Worm (Caenorhabditis elegans) whole organism, late embryonic: ENCODE results near the gene srt-36.
"Not testable (repeated sequence)": the region's sequence is repeated elsewhere in the genome, so short reads cannot be mapped to it uniquely, and the experiment has no call there.

ENCODE experiments used
- C08G9.2 ChIP-seq: sonication (generic microtip); optimal IDR thresholded peaks from 2 replicates; lab custom pipeline; 2016; ENCODE audit warnings: mild to moderate bottlenecking, missing genetic modification characterization, moderate library complexity, missing compliant biosample characterization
- C38D4.7 ChIP-seq: fragments of 200-800 bp; sonication (Bioruptor generic); optimal IDR thresholded peaks from 2 replicates; lab custom pipeline; 2018; ENCODE audit warnings: mild to moderate bottlenecking, missing genetic modification characterization, moderate library complexity, missing compliant biosample characterization
- T23F11.4 ChIP-seq: fragments of 200-800 bp; sonication (Bioruptor generic); optimal IDR thresholded peaks from 2 replicates; lab custom pipeline; 2018; ENCODE audit warnings: mild to moderate bottlenecking, missing genetic modification characterization, missing compliant biosample characterization
- ahr-1 ChIP-seq: sonication (generic microtip); optimal IDR thresholded peaks from 2 replicates; lab custom pipeline; 2016; ENCODE audit warnings: missing genetic modification characterization, missing compliant biosample characterization
- ama-1 ChIP-seq: fragments of 150-350 bp; optimal IDR thresholded peaks from 2 replicates; lab custom pipeline; 2014
- ceh-18 ChIP-seq: sonication (generic microtip); optimal IDR thresholded peaks from 2 replicates; lab custom pipeline; 2016; ENCODE audit warnings: missing genetic modification characterization, missing compliant biosample characterization
- ceh-2 ChIP-seq: sonication (generic microtip); optimal IDR thresholded peaks from 2 replicates; lab custom pipeline; 2016; ENCODE audit warnings: missing genotype, missing genetic modification characterization, missing compliant biosample characterization
- ceh-22 ChIP-seq: sonication (generic microtip); optimal IDR thresholded peaks from 2 replicates; lab custom pipeline; 2017; ENCODE audit warnings: missing biosample characterization, missing genetic modification characterization
- ceh-24 ChIP-seq: sonication (generic microtip); optimal IDR thresholded peaks from 2 replicates; lab custom pipeline; 2016; ENCODE audit warnings: mild to moderate bottlenecking, missing genetic modification characterization, missing compliant biosample characterization
- ceh-31 ChIP-seq: sonication (generic microtip); optimal IDR thresholded peaks from 2 replicates; lab custom pipeline; 2016; ENCODE audit warnings: missing genetic modification characterization, missing compliant biosample characterization
- ceh-34 ChIP-seq: sonication (generic microtip); optimal IDR thresholded peaks from 2 replicates; lab custom pipeline; 2016; ENCODE audit warnings: mild to moderate bottlenecking, missing genetic modification characterization, missing compliant biosample characterization
- ceh-45 ChIP-seq: fragments of 200-800 bp; sonication (Bioruptor generic); IDR thresholded peaks from 2 replicates; pipeline ENCODE4 v1.3.6; 2022; ENCODE audit warnings: missing genetic modification reagents, missing genetic modification characterization, missing compliant biosample characterization
- ceh-48 ChIP-seq: sonication (generic microtip); optimal IDR thresholded peaks from 2 replicates; lab custom pipeline; 2016; ENCODE audit warnings: missing genetic modification characterization, inconsistent platforms, missing compliant biosample characterization
- ceh-9 ChIP-seq: sonication (generic microtip); optimal IDR thresholded peaks from 2 replicates; lab custom pipeline; 2016; ENCODE audit warnings: mild to moderate bottlenecking, missing genetic modification characterization, inconsistent platforms, missing compliant biosample characterization
- elt-2 ChIP-seq: sonication (generic microtip); optimal IDR thresholded peaks from 2 replicates; lab custom pipeline; 2016; ENCODE audit warnings: missing genetic modification reagents, missing genetic modification characterization, missing compliant biosample characterization
- elt-4 ChIP-seq: sonication (generic microtip); optimal IDR thresholded peaks from 2 replicates; lab custom pipeline; 2016; ENCODE audit warnings: missing genetic modification characterization, missing compliant biosample characterization
- ets-4 ChIP-seq: sonication (generic microtip); optimal IDR thresholded peaks from 2 replicates; lab custom pipeline; 2016; ENCODE audit warnings: missing genetic modification characterization, missing compliant biosample characterization
- eyg-1 ChIP-seq: sonication (generic microtip); optimal IDR thresholded peaks from 2 replicates; lab custom pipeline; 2016; ENCODE audit warnings: missing genotype, missing genetic modification characterization, missing compliant biosample characterization
- fkh-10 ChIP-seq: fragments of 150-350 bp; optimal IDR thresholded peaks from 2 replicates; lab custom pipeline; 2014; ENCODE audit warnings: missing biosample characterization, missing genetic modification reagents, missing genetic modification characterization
- fkh-6 ChIP-seq: sonication (generic microtip); optimal IDR thresholded peaks from 2 replicates; lab custom pipeline; 2016; ENCODE audit warnings: missing genetic modification characterization, missing compliant biosample characterization
- hlh-30 ChIP-seq: sonication (generic microtip); optimal IDR thresholded peaks from 2 replicates; lab custom pipeline; 2017; ENCODE audit warnings: antibody characterized with exemption, missing genetic modification characterization, missing compliant biosample characterization; ENCODE audit not compliant: insufficient read depth
- hlh-6 ChIP-seq: sonication (generic microtip); optimal IDR thresholded peaks from 2 replicates; lab custom pipeline; 2016; ENCODE audit warnings: missing genotype, missing genetic modification characterization, missing compliant biosample characterization
- lim-6 ChIP-seq: sonication (generic microtip); optimal IDR thresholded peaks from 2 replicates; lab custom pipeline; 2016; ENCODE audit warnings: missing genetic modification characterization, missing compliant biosample characterization
- madf-2 ChIP-seq: sonication (generic microtip); optimal IDR thresholded peaks from 2 replicates; lab custom pipeline; 2017; ENCODE audit warnings: missing genetic modification characterization, missing compliant biosample characterization
- nhr-232 ChIP-seq: sonication (generic microtip); optimal IDR thresholded peaks from 2 replicates; lab custom pipeline; 2016; ENCODE audit warnings: missing genetic modification characterization, missing compliant biosample characterization
- npax-4 ChIP-seq: sonication (generic microtip); optimal IDR thresholded peaks from 2 replicates; lab custom pipeline; 2016; ENCODE audit warnings: missing genetic modification characterization, missing compliant biosample characterization
- pat-9 ChIP-seq: fragments of 200-800 bp; sonication (Bioruptor generic); optimal IDR thresholded peaks from 2 replicates; lab custom pipeline; 2018; ENCODE audit warnings: mild to moderate bottlenecking, missing genetic modification characterization, moderate library complexity, missing compliant biosample characterization
- pax-1 ChIP-seq: fragments of 150-350 bp; optimal IDR thresholded peaks from 2 replicates; lab custom pipeline; 2014; ENCODE audit warnings: missing biosample characterization, missing genetic modification characterization
- pros-1 ChIP-seq: fragments of 150-350 bp; optimal IDR thresholded peaks from 2 replicates; lab custom pipeline; 2014; ENCODE audit warnings: missing biosample characterization, missing genetic modification reagents, missing genetic modification characterization
- rnt-1 ChIP-seq: sonication (generic microtip); optimal IDR thresholded peaks from 2 replicates; lab custom pipeline; 2016; ENCODE audit warnings: missing genetic modification characterization, missing compliant biosample characterization
- sdc-2 ChIP-seq: sonication (generic microtip); optimal IDR thresholded peaks from 2 replicates; lab custom pipeline; 2016; ENCODE audit warnings: missing genotype, missing genetic modification characterization, missing compliant biosample characterization
- sox-2 ChIP-seq: fragments of 200-800 bp; sonication (Bioruptor generic); IDR thresholded peaks from 2 replicates; pipeline ENCODE4 v1.3.6; 2022; ENCODE audit warnings: missing genetic modification reagents, missing genetic modification characterization, missing compliant biosample characterization
- syd-9 ChIP-seq: sonication (generic microtip); optimal IDR thresholded peaks from 2 replicates; lab custom pipeline; 2016; ENCODE audit warnings: mild to moderate bottlenecking, missing genetic modification characterization, moderate library complexity, missing compliant biosample characterization
- tbx-2 ChIP-seq: sonication (generic microtip); optimal IDR thresholded peaks from 2 replicates; lab custom pipeline; 2016; ENCODE audit warnings: missing genetic modification characterization, missing compliant biosample characterization
- zip-5 ChIP-seq: sonication (generic microtip); optimal IDR thresholded peaks from 2 replicates; lab custom pipeline; 2016; ENCODE audit warnings: missing genetic modification characterization, missing compliant biosample characterization
- ztf-16 ChIP-seq: sonication (generic microtip); optimal IDR thresholded peaks from 2 replicates; lab custom pipeline; 2017; ENCODE audit warnings: missing genetic modification characterization, missing compliant biosample characterization

srt-36 gene

ce11 chrV:4268213-4268612, at the start of gene srt-36:
Gene srt-36 (minus strand): TSS chrV:4268313.
- TF ChIP-seq sox-2; hlh-6 (tag; lab: Kevin White, UChicago); ceh-22 (tag; lab: Kevin White, UChicago): not testable (repeated sequence)

DNA sequence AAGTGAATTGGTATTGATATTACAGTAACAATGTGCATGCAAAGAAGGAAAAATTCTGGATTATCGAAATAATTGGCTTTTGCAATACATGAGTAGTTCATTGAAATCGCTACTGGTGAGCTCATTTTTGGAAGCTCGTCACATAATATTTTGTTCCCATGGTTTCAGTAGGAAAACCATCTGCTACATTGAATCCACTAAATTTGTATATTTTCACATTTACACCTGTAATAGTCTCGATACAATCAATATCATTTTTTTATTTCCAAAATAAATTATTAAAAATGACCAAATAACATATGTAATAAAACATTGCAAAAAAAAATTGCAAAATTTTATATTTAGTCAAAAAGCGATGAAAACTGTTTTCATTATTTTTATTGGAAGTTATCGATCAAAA, 46.9 kb upstream of the srt-36 start, which contains the start of gene srh-192:
Gene srh-192, minus strand, starts transcription at position 101 of the 400 bp plus-strand sequence.
- no peak for TF ChIP-seq sdc-2 (tag; lab: Kevin White, UChicago)

DNA sequence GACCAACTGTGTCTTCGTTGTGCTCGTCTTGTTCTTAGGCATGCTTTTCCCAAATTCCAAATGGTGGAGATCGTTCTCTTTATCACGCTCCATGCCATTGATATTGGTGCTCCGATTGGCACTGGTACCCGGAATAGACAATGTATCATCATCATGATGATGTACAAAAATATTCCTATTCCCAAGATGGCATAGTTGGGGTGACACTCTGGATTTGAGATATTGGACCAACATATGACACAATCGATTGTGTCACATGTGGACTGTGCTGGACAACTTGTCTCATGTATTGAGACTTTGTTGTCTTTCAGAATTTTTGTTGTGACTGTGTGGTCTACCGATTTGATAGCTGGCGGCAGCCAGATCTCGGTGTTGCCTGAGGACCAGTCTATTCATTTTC, 36.1 kb upstream of the srt-36 start:
- TF ChIP-seq C08G9.2 (no peak), ets-4 (tag; lab: Kevin White, UChicago) (no peak), C38D4.7 (GFP tag; lab: Kevin White, UChicago) (no peak), hlh-30 (no peak)

- no peak for TF ChIP-seq ama-1 (lab: Kevin White, UChicago)
- TF ChIP-seq C08G9.2: no peak
- TF ChIP-seq pat-9 (tag; lab: Kevin White, UChicago): no peak
- TF ChIP-seq ahr-1: no peak
- TF ChIP-seq ceh-48 (tag; lab: Kevin White, UChicago): no peak
- TF ChIP-seq zip-5 (tag; lab: Kevin White, UChicago): no peak
- TF ChIP-seq tbx-2 (tag; lab: Kevin White, UChicago): no peak
- no peak for TF ChIP-seq sdc-2 (tag; lab: Kevin White, UChicago)
- no peak for TF ChIP-seq ceh-22 (tag; lab: Kevin White, UChicago)
- TF ChIP-seq pros-1 (tag; lab: Kevin White, UChicago): no peak
- TF ChIP-seq fkh-10 (GFP tag; lab: Kevin White, UChicago): no peak
- TF ChIP-seq C38D4.7 (GFP tag; lab: Kevin White, UChicago): no peak
- no peak for TF ChIP-seq pax-1 (tag; lab: Kevin White, UChicago)
- no peak for TF ChIP-seq madf-2
- no peak for TF ChIP-seq ceh-18 (tag; lab: Kevin White, UChicago)
- TF ChIP-seq eyg-1 (tag; lab: Kevin White, UChicago): no peak
- TF ChIP-seq rnt-1 (tag; lab: Kevin White, UChicago): no peak
- TF ChIP-seq ceh-34: no peak
- TF ChIP-seq ceh-2 (tag; lab: Kevin White, UChicago): no peak
Observed at ce11 chrV:4303793-4304192, 35.7 kb upstream of the srt-36 start.

DNA sequence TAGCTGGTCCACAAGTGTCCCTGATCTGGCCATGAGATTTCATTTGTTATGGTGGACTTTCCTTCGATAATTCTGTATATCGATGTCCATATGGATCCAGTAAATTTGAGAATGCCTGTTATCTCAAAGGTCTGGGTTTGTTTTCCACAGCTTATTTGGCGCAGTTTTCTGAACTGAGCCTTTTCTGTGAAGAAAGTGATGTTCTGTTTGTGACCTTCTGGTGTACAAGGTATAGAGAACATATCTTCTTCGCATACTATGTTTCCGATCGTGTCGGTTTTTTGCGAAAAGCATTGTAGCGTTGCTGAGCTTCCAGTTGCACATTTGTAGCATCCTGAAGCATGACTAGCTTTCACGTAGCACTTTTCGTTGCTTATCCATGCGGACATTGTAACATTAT, 34.7 kb upstream of the srt-36 start:
- TF ChIP-seq ets-4 (tag; lab: Kevin White, UChicago): no peak
- no peak for TF ChIP-seq tbx-2 (tag; lab: Kevin White, UChicago)
- TF ChIP-seq hlh-30: no peak
- no peak for TF ChIP-seq elt-4 (tag; lab: Kevin White, UChicago)
- no peak for TF ChIP-seq ceh-31 (tag; lab: Kevin White, UChicago)
- TF ChIP-seq fkh-6: no peak
- no peak for TF ChIP-seq npax-4 (tag; lab: Kevin White, UChicago)
- no peak for TF ChIP-seq ztf-16 (tag; lab: Kevin White, UChicago)
- TF ChIP-seq ceh-45 (GFP tag; lab: Robert Waterston, UW): no peak
- TF ChIP-seq hlh-6 (tag; lab: Kevin White, UChicago): no peak
- no peak for TF ChIP-seq syd-9 (tag; lab: Kevin White, UChicago)

ce11 chrV:4299741-4300140, 31.6 kb upstream of the srt-36 start, which contains the start of gene ZC132.3:
Gene ZC132.3 (minus strand): TSS chrV:4299841.
- no peak for TF ChIP-seq fkh-10 (GFP tag; lab: Kevin White, UChicago)
- no peak for TF ChIP-seq ceh-2 (tag; lab: Kevin White, UChicago)

DNA sequence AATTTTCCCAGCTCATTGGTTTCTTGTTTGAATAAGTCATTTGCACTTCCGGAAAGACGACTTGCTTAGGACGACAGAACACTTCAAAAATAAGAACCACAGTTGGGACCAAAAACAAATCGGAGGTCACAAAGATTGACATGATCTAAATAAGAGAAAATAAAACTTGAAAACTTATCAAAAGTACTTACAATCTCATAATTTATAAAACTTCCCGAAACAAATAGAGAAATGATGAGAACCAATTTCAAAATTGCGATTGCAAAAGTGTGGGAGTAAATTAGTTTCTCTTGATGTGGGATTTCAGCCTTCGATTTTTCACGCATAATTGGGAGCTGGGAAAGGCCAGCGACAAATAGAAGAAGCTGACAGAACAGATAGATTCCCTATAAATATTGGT, 30.5 kb upstream of the srt-36 start, which contains the start of gene ZC132.11:
Gene ZC132.11, minus strand, starts transcription at position 101 of the 400 bp plus-strand sequence.
- TF ChIP-seq ceh-9 (no peak), nhr-232 (tag; lab: Kevin White, UChicago) (no peak), ahr-1 (no peak), T23F11.4 (GFP tag; lab: Kevin White, UChicago) (no peak), eyg-1 (tag; lab: Kevin White, UChicago) (no peak), madf-2 (no peak), ama-1 (lab: Kevin White, UChicago) (no peak), ceh-18 (tag; lab: Kevin White, UChicago) (no peak), lim-6 (tag; lab: Kevin White, UChicago) (no peak), sox-2 (no peak), ets-4 (tag; lab: Kevin White, UChicago) (no peak), ceh-24 (tag; lab: Kevin White, UChicago) (no peak), ceh-34 (no peak), elt-2 (tag; lab: Kevin White, UChicago) (no peak), hlh-30 (no peak)
